Fruit fly (Drosophila melanogaster) whole organism, embryonic: Measurements from ENCODE around the gene Atg12.

Source experiments
- Abd-B ChIP-seq: fragments of 200-800 bp; sonication (Bioruptor generic); optimal IDR thresholded peaks from 2 replicates; lab custom pipeline; 2018; ENCODE audit warnings: missing biosample characterization, mild to moderate bottlenecking, missing genetic modification characterization, moderate library complexity
- Blimp-1 ChIP-seq: fragments of 200-800 bp; sonication (Bioruptor generic); optimal IDR thresholded peaks from 3 replicates; lab custom pipeline; 2018; ENCODE audit warnings: missing biosample characterization, missing genetic modification characterization, mild to moderate bottlenecking, moderate library complexity, missing genetic modification reagents
- CG11093 ChIP-seq: fragments of 200-800 bp; sonication (Bioruptor generic); IDR thresholded peaks from 3 replicates; pipeline ENCODE4 v1.3.6; 2022; ENCODE audit warnings: missing biosample characterization, missing genetic modification characterization
- CG11247 ChIP-seq: fragments of 200-800 bp; sonication (Bioruptor generic); IDR thresholded peaks from 2 replicates; pipeline ENCODE4 v1.3.6; 2022; ENCODE audit warnings: missing biosample characterization, missing genetic modification characterization
- CG13123 ChIP-seq: fragments of 200-800 bp; sonication (Bioruptor generic); optimal IDR thresholded peaks from 2 replicates; lab custom pipeline; 2016; ENCODE audit warnings: missing biosample characterization, missing genetic modification characterization
- CG14014 ChIP-seq: fragments of 200-800 bp; sonication (Bioruptor generic); IDR thresholded peaks from 2 replicates; pipeline ENCODE4 v1.3.6; 2022; ENCODE audit warnings: missing biosample characterization, missing genetic modification characterization
- CG15514 ChIP-seq: fragments of 200-800 bp; sonication (Bioruptor generic); optimal IDR thresholded peaks from 3 replicates; lab custom pipeline; 2017; ENCODE audit warnings: missing biosample characterization, missing genetic modification characterization, mild to moderate bottlenecking, moderate library complexity, missing genetic modification reagents
- CG16813 ChIP-seq: fragments of 200-800 bp; sonication (Bioruptor generic); IDR thresholded peaks from 3 replicates; pipeline ENCODE4 v1.3.6; 2022; ENCODE audit warnings: missing biosample characterization, missing genetic modification characterization; ENCODE audit not compliant: partially characterized antibody
- CG16815 ChIP-seq: fragments of 200-800 bp; sonication (Bioruptor generic); optimal IDR thresholded peaks from 3 replicates; lab custom pipeline; 2017; ENCODE audit warnings: missing biosample characterization, mild to moderate bottlenecking, missing genetic modification characterization
- CG17385 ChIP-seq: fragments of 200-800 bp; sonication (Bioruptor generic); optimal IDR thresholded peaks from 3 replicates; lab custom pipeline; 2018; ENCODE audit warnings: missing biosample characterization, mild to moderate bottlenecking, missing genetic modification characterization
- CG34422 ChIP-seq: fragments of 200-800 bp; sonication (Bioruptor generic); IDR thresholded peaks from 3 replicates; pipeline ENCODE4 v1.3.6; 2022; ENCODE audit warnings: missing biosample characterization, missing genetic modification characterization
- CG3995 ChIP-seq: fragments of 200-800 bp; sonication (Bioruptor generic); optimal IDR thresholded peaks from 3 replicates; lab custom pipeline; 2016; ENCODE audit warnings: missing biosample characterization, missing genetic modification characterization
- CG4424 ChIP-seq: fragments of 200-800 bp; sonication (Bioruptor generic); optimal IDR thresholded peaks from 3 replicates; lab custom pipeline; 2016; ENCODE audit warnings: missing biosample characterization, missing genetic modification characterization
- CG5245 ChIP-seq: fragments of 200-800 bp; sonication (Bioruptor generic); optimal IDR thresholded peaks from 3 replicates; lab custom pipeline; 2016; ENCODE audit warnings: missing biosample characterization, missing genetic modification characterization
- CG9727 ChIP-seq: fragments of 200-800 bp; sonication (Bioruptor generic); optimal IDR thresholded peaks from 3 replicates; lab custom pipeline; 2017; ENCODE audit warnings: missing biosample characterization, mild to moderate bottlenecking, missing genetic modification characterization
- CG9817 ChIP-seq: fragments of 200-800 bp; sonication (Bioruptor generic); optimal IDR thresholded peaks from 2 replicates; lab custom pipeline; 2018; ENCODE audit warnings: missing biosample characterization, mild to moderate bottlenecking, missing genetic modification characterization, moderate library complexity
- CkIIα-i1 ChIP-seq: fragments of 200-800 bp; sonication (Bioruptor generic); IDR thresholded peaks from 2 replicates; pipeline ENCODE4 v1.3.6; 2022; ENCODE audit warnings: missing biosample characterization, missing genetic modification characterization
- Fer2 ChIP-seq: fragments of 200-800 bp; sonication (Bioruptor generic); optimal IDR thresholded peaks from 2 replicates; lab custom pipeline; 2018; ENCODE audit warnings: missing biosample characterization, mild to moderate bottlenecking, missing genetic modification characterization, moderate library complexity
- HLH3B ChIP-seq: fragments of 200-800 bp; sonication (Bioruptor generic); IDR thresholded peaks from 2 replicates; pipeline ENCODE4 v1.3.6; 2022; ENCODE audit warnings: missing biosample characterization, missing genetic modification characterization
- Hr78 ChIP-seq, 2 experiments: fragments of 200-800 bp in 1 of 2; fragments of >200 bp in 1 of 2; sonication (Bioruptor generic) in 1 of 2; optimal IDR thresholded peaks; 2 replicates each; lab custom pipeline; 2017 to 2019; ENCODE audit warnings: missing biosample characterization in 2 of 2, missing genetic modification characterization in 2 of 2, mild to moderate bottlenecking in 1 of 2, moderate library complexity in 1 of 2
- MBD-R2 ChIP-seq: fragments of 200-800 bp; sonication (Bioruptor generic); IDR thresholded peaks from 2 replicates; pipeline ENCODE4 v1.3.6; 2022; ENCODE audit warnings: missing biosample characterization, missing genetic modification characterization
- Mad ChIP-seq: fragments of 200-800 bp; sonication (Bioruptor generic); optimal IDR thresholded peaks from 2 replicates; lab custom pipeline; 2016; ENCODE audit warnings: missing biosample characterization, missing genetic modification characterization
- Max ChIP-seq: fragments of 200-800 bp; sonication (Bioruptor generic); optimal IDR thresholded peaks from 2 replicates; lab custom pipeline; 2016; ENCODE audit warnings: missing biosample characterization, mild to moderate bottlenecking, missing genetic modification characterization
- Nf-YA ChIP-seq: fragments of 200-800 bp; sonication (Bioruptor generic); IDR thresholded peaks from 2 replicates; pipeline ENCODE4 v1.3.6; 2022; ENCODE audit warnings: missing biosample characterization, missing genetic modification characterization
- Optix ChIP-seq: fragments of 200-800 bp; sonication (Bioruptor generic); IDR thresholded peaks from 3 replicates; pipeline ENCODE4 v1.3.6; 2022; ENCODE audit warnings: missing biosample characterization, missing genetic modification characterization
- Taf1 ChIP-seq: fragments of 200-800 bp; sonication (Bioruptor generic); IDR thresholded peaks from 2 replicates; pipeline ENCODE4 v1.3.6; 2022; ENCODE audit warnings: missing biosample characterization, missing genetic modification characterization
- Xbp1 ChIP-seq: fragments of 200-800 bp; sonication (Bioruptor generic); optimal IDR thresholded peaks from 3 replicates; lab custom pipeline; 2016; ENCODE audit warnings: missing biosample characterization, mild to moderate bottlenecking, missing genetic modification characterization
- bab2 ChIP-seq: fragments of 200-800 bp; sonication (Bioruptor generic); optimal IDR thresholded peaks from 2 replicates; lab custom pipeline; 2016; ENCODE audit warnings: missing biosample characterization, missing genetic modification characterization
- bigmax ChIP-seq: fragments of 200-800 bp; sonication (Bioruptor generic); optimal IDR thresholded peaks from 2 replicates; lab custom pipeline; 2018; ENCODE audit warnings: missing biosample characterization, mild to moderate bottlenecking, missing genetic modification characterization
- ftz-f1 ChIP-seq: fragments of 200-800 bp; sonication (Bioruptor generic); optimal IDR thresholded peaks from 2 replicates; lab custom pipeline; 2016; ENCODE audit warnings: missing biosample characterization, missing genetic modification characterization
- gem ChIP-seq: fragments of 200-800 bp; sonication (Bioruptor generic); optimal IDR thresholded peaks from 2 replicates; lab custom pipeline; 2019; ENCODE audit warnings: missing biosample characterization, mild to moderate bottlenecking, missing genetic modification characterization, moderate library complexity
- grn ChIP-seq: fragments of 200-800 bp; sonication (Bioruptor generic); optimal IDR thresholded peaks from 3 replicates; lab custom pipeline; 2017; ENCODE audit warnings: missing biosample characterization, missing genetic modification characterization
- kay ChIP-seq: fragments of 200-800 bp; sonication (Bioruptor generic); optimal IDR thresholded peaks from 2 replicates; lab custom pipeline; 2016; ENCODE audit warnings: missing biosample characterization, missing genetic modification characterization
- luna ChIP-seq: fragments of 200-800 bp; sonication (Bioruptor generic); optimal IDR thresholded peaks from 2 replicates; lab custom pipeline; 2016; ENCODE audit warnings: missing biosample characterization, missing genetic modification characterization
- mam ChIP-seq: fragments of 200-800 bp; sonication (Bioruptor generic); optimal IDR thresholded peaks from 3 replicates; lab custom pipeline; 2016; ENCODE audit warnings: missing biosample characterization, missing genetic modification characterization
- nau ChIP-seq: fragments of 200-800 bp; sonication (Bioruptor generic); optimal IDR thresholded peaks from 3 replicates; lab custom pipeline; 2017; ENCODE audit warnings: missing biosample characterization, mild to moderate bottlenecking, missing genetic modification characterization, missing genetic modification reagents
- nerfin-1 ChIP-seq: fragments of 200-800 bp; sonication (Bioruptor generic); optimal IDR thresholded peaks from 3 replicates; lab custom pipeline; 2019; ENCODE audit warnings: missing biosample characterization, mild to moderate bottlenecking, missing genetic modification characterization, moderate library complexity
- nerfin-2 ChIP-seq: fragments of 200-800 bp; sonication (Bioruptor generic); IDR thresholded peaks from 2 replicates; pipeline ENCODE4 v1.3.6; 2022; ENCODE audit warnings: missing biosample characterization, missing genetic modification characterization; ENCODE audit not compliant: partially characterized antibody
- odd ChIP-seq: fragments of 200-800 bp; sonication (Bioruptor generic); optimal IDR thresholded peaks from 2 replicates; lab custom pipeline; 2017; ENCODE audit warnings: missing biosample characterization, mild to moderate bottlenecking, missing genetic modification characterization
- org-1 ChIP-seq: fragments of 200-800 bp; sonication (Bioruptor generic); optimal IDR thresholded peaks from 2 replicates; lab custom pipeline; 2017; ENCODE audit warnings: missing biosample characterization, missing genetic modification characterization
- run ChIP-seq: fragments of 200-800 bp; sonication (Bioruptor generic); optimal IDR thresholded peaks from 3 replicates; lab custom pipeline; 2018; ENCODE audit warnings: missing biosample characterization, mild to moderate bottlenecking, missing genetic modification characterization
- sens ChIP-seq: fragments of 200-800 bp; sonication (Bioruptor generic); peaks from one replicate; lab custom pipeline; 2016; ENCODE audit warnings: missing biosample characterization, missing genetic modification characterization
- sens-2 ChIP-seq: fragments of 200-800 bp; sonication (Bioruptor generic); IDR thresholded peaks from 2 replicates; pipeline ENCODE4 v1.3.6; 2022; ENCODE audit warnings: missing biosample characterization, missing genetic modification characterization
- stc ChIP-seq: fragments of 200-800 bp; sonication (Bioruptor generic); IDR thresholded peaks from 2 replicates; pipeline ENCODE4 v1.3.6; 2022; ENCODE audit warnings: missing biosample characterization, missing genetic modification characterization
- sug ChIP-seq: fragments of 200-800 bp; optimal IDR thresholded peaks from 2 replicates; lab custom pipeline; 2019; ENCODE audit warnings: missing biosample characterization, mild to moderate bottlenecking, missing genetic modification characterization, moderate library complexity
- twi ChIP-seq: fragments of 200-800 bp; optimal IDR thresholded peaks from 2 replicates; lab custom pipeline; 2019; ENCODE audit warnings: missing biosample characterization, mild to moderate bottlenecking, missing genetic modification characterization, moderate library complexity
- unpg ChIP-seq: fragments of 200-800 bp; sonication (Bioruptor generic); optimal IDR thresholded peaks from 3 replicates; lab custom pipeline; 2018; ENCODE audit warnings: missing biosample characterization, mild to moderate bottlenecking, missing genetic modification characterization, moderate library complexity
- vfl ChIP-seq: fragments of 200-800 bp; sonication (Bioruptor generic); optimal IDR thresholded peaks from 2 replicates; lab custom pipeline; 2016; ENCODE audit warnings: missing biosample characterization, missing genetic modification characterization
- yki ChIP-seq: fragments of >200 bp; optimal IDR thresholded peaks from 3 replicates; lab custom pipeline; 2018

The Atg12 gene

DNA sequence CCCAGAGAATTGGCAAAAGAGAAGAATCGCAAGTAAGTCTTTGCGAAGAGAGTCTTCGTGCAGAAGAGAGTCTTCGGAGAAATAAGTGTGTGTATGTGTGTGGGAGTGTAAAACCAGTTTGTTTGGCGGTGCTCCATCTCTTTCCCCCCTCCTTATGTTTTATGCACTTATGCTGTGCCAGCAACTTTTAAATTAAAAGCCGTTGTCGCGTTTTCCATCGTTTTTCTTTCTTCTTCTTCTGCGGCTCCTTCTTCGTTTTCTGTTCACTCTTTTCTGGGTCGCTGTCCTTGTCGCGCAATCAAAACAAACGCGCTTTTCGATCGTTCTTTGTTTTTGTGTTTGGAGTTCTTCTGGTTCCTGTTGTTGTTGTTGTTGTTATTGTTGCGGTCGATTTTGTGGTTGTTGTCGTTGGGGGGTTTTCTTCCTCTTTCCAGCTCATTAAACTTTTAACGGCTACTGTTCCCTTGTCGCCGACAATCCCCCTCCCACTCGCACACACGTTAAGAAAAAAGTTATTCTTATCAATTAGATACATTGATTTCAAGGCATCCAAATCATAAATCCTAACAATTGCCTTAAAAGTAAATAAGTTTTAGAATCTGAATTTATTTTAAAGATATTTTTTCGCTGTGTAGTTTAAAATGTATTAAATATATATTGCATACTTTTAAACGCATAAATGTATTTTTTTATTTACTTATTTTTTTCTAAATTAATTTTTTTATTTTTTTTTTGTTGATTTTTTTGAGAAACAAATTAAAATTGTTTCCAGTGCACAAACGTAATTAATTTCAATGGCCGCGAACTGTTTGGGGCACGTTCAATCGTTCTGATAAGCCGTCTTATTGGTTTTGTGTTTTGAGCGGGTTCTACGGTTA lies 25.4 kb upstream of the Atg12 start (continued):
- TF ChIP-seq sens-2 (no peak), stc (GFP tag; lab: Robert Waterston, UW) (peak; percentile 70), Taf1 (GFP tag; lab: Robert Waterston, UW) (no peak), CG9727 (GFP tag; lab: Kevin White, UChicago) (peak; percentile 90), CG16813 (no peak), ftz-f1 (GFP tag; lab: Kevin White, UChicago) (no peak), odd (peak; percentile 81), yki (lab: Kevin White, UChicago) (no peak), grn (GFP tag; lab: Kevin White, UChicago) (peak; percentile 64), CG4424 (GFP tag; lab: Kevin White, UChicago) (peak; percentile 80), CG15514 (peak; percentile 26), kay (peak; percentile 40), MBD-R2 (GFP tag; lab: Robert Waterston, UW) (0 out of 2 replicates have a peak, but pooled peaks have one; percentile 11), CG11093 (GFP tag; lab: Robert Waterston, UW) (no peak), nau (GFP tag; lab: Kevin White, UChicago) (no peak), Fer2 (tag; lab: Kevin White, UChicago) (peak; percentile 39), Blimp-1 (GFP tag; lab: Kevin White, UChicago) (peak; percentile 93), CG9817 (tag; lab: Kevin White, UChicago) (peak; percentile 45), CkIIα-i1 (GFP tag; lab: Robert Waterston, UW) (no peak), Mad (GFP tag; lab: Kevin White, UChicago) (no peak), CG17385 (peak; percentile 85), CG5245 (GFP tag; lab: Kevin White, UChicago) (peak; percentile 54), vfl (GFP tag; lab: Kevin White, UChicago) (no peak), CG13123 (GFP tag; lab: Kevin White, UChicago) (peak; percentile 57), Abd-B (GFP tag; lab: Kevin White, UChicago) (peak; percentile 93), HLH3B (GFP tag; lab: Robert Waterston, UW) (peak; percentile 72; the same call in 1 of the 2 replicates), Xbp1 (GFP tag; lab: Kevin White, UChicago) (peak; percentile 76), twi (tag; lab: Kevin White, UChicago) (peak; percentile 88), sens (GFP tag; lab: Kevin White, UChicago) (peak; percentile 95), sug (tag; lab: Kevin White, UChicago) (peak; percentile 58), run (tag; lab: Kevin White, UChicago) (peak; percentile 78), mam (peak; percentile 27), CG14014 (peak; percentile 68), bab2 (peak; percentile 54), Max (GFP tag; lab: Kevin White, UChicago) (peak; percentile 45), CG11247 (GFP tag; lab: Robert Waterston, UW) (no peak; the same call in 1 of the 2 replicates), luna (GFP tag; lab: Kevin White, UChicago) (no peak), nerfin-1 (peak; percentile 85), Hr78 (GFP tag; optimal IDR thresholded peaks at IDR 0.05; lab: Kevin White, UChicago) (peak in 1 of 2 experiments; percentile 77), Optix (no peak), unpg (GFP tag; lab: Kevin White, UChicago) (peak; percentile 86), nerfin-2 (GFP tag; lab: Robert Waterston, UW) (no peak), org-1 (peak; percentile 49), bigmax (no peak), gem (tag; lab: Kevin White, UChicago) (peak; percentile 94), CG34422 (peak; percentile 69; the same call in 2 of the 3 replicates), CG16815 (peak; percentile 69), Nf-YA (GFP tag; lab: Robert Waterston, UW) (no peak), CG3995 (GFP tag; lab: Kevin White, UChicago) (no peak)
